Worm (Caenorhabditis elegans): Measurements from ENCODE around the gene snf-10.

DNA sequence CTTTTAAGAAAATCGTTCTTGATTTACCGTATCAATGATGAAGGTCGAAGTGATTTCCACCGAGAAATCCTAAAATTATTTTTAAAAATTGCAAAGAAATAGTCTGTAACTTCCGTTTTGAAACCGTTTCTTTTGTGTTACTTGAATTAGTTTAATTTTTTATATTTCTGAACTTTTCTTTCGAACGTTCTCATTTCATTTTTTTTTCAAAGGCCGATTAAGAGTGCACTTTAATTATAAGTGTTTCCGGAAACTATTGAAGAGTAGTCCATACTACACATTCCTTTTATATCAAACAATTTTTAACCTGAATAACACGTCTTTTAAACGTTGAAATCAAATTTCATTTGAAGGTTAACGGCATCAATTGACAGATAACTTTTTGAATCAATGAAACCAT, 27.0 kb upstream of the snf-10 start:
- no peak for TF ChIP-seq ama-1 (optimal IDR thresholded peaks at IDR 0.05)
- TF ChIP-seq tra-4 (tag; optimal IDR thresholded peaks at IDR 0.05), result no peak
- TF ChIP-seq F13C5.2 (tag; optimal IDR thresholded peaks at IDR 0.05), result no peak
- no peak for TF ChIP-seq flt-1 (GFP tag; IDR thresholded peaks at IDR 0.05)
- no peak for TF ChIP-seq pes-1 (GFP tag; IDR thresholded peaks at IDR 0.05)
- no peak for TF ChIP-seq scrt-1 (GFP tag; IDR thresholded peaks at IDR 0.05)

Measured in whole organism, early embryonic.